Worm (Caenorhabditis elegans): ENCODE measurements around the gene K01A6.7.

The K01A6.7 gene

ce11 chrIV:11693493-11693892, 44.9 kb downstream of the K01A6.7 start, which contains the start of gene ZK792.12:
TSS of gene ZK792.12 (plus strand) at chrIV:11693793.
- TF ChIP-seq klf-2 (GFP tag; conservative IDR thresholded peaks at IDR 0.05) (no peak), cog-1 (tag; optimal IDR thresholded peaks at IDR 0.05) (no peak), ref-1 (GFP tag; conservative IDR thresholded peaks at IDR 0.05) (no peak), tab-1 (GFP tag; IDR thresholded peaks at IDR 0.05) (no peak), T22C8.4 (GFP tag; IDR thresholded peaks at IDR 0.05) (no peak), med-1 (GFP tag; optimal IDR thresholded peaks at IDR 0.05; ENCODE audit: insufficient read depth) (no peak)

ce11 chrIV:11692071-11692673, 46.2 kb downstream of the K01A6.7 start:
- TF ChIP-seq cog-1 (tag; optimal IDR thresholded peaks at IDR 0.05) = peak; percentile 52
- TF ChIP-seq ztf-23 (GFP tag; IDR thresholded peaks at IDR 0.05) = 0 out of 2 replicates have a peak, but pooled peaks have one; percentile 14
- TF ChIP-seq ztf-29 (GFP tag; IDR thresholded peaks at IDR 0.05) = peak; percentile 10; the same call in 1 of the 2 replicates
- TF ChIP-seq ref-1 (GFP tag; conservative IDR thresholded peaks at IDR 0.05) = no peak
- TF ChIP-seq flt-1 (GFP tag; IDR thresholded peaks at IDR 0.05) = 0 out of 2 replicates have a peak, but pooled peaks have one; percentile 66
- no peak for TF ChIP-seq klf-2 (GFP tag; conservative IDR thresholded peaks at IDR 0.05)
- TF ChIP-seq T22C8.4 (GFP tag; IDR thresholded peaks at IDR 0.05) = no peak
- TF ChIP-seq tab-1 (GFP tag; IDR thresholded peaks at IDR 0.05) = no peak

ce11 chrIV:11691524-11691923, 46.8 kb downstream of the K01A6.7 start:
- TF ChIP-seq klf-2 (GFP tag; conservative IDR thresholded peaks at IDR 0.05) (no peak), T22C8.4 (GFP tag; IDR thresholded peaks at IDR 0.05) (no peak)

ce11 chrIV:11690988-11691387, 47.4 kb downstream of the K01A6.7 start, which contains the start of gene let-60:
TSS of gene let-60 (minus strand) at chrIV:11691088.
- TF ChIP-seq tab-1 (GFP tag; IDR thresholded peaks at IDR 0.05) = no peak
- no peak for TF ChIP-seq cog-1 (tag; optimal IDR thresholded peaks at IDR 0.05)
- TF ChIP-seq med-1 (GFP tag; optimal IDR thresholded peaks at IDR 0.05; ENCODE audit: insufficient read depth) = no peak
- TF ChIP-seq T22C8.4 (GFP tag; IDR thresholded peaks at IDR 0.05) = no peak
- no peak for TF ChIP-seq ztf-29 (GFP tag; IDR thresholded peaks at IDR 0.05)
- TF ChIP-seq ztf-23 (GFP tag; IDR thresholded peaks at IDR 0.05) = no peak
- no peak for TF ChIP-seq ref-1 (GFP tag; conservative IDR thresholded peaks at IDR 0.05)

All from whole organism, midembryonic.